Worm (Caenorhabditis elegans) whole organism, L1 larva: ENCODE results near the gene R02E12.5.
A peak's percentile ranks its signal among the peaks of the same experiment; 100 is the strongest.

Source experiments
- C04F5.9 ChIP-seq: sonication (generic microtip); optimal IDR thresholded peaks from 2 replicates; lab custom pipeline; 2016; ENCODE audit warnings: missing genetic modification characterization, missing compliant biosample characterization
- C16A3.4 ChIP-seq: fragments of 150-350 bp; optimal IDR thresholded peaks from 2 replicates; lab custom pipeline; 2014; ENCODE audit warnings: missing biosample characterization, missing genetic modification characterization
- blmp-1 ChIP-seq: fragments of 150-350 bp; optimal IDR thresholded peaks from 2 replicates; lab custom pipeline; 2014; ENCODE audit warnings: missing biosample characterization, missing genetic modification characterization
- ceh-63 ChIP-seq: fragments of 200-800 bp; sonication (Bioruptor generic); optimal IDR thresholded peaks from 2 replicates; lab custom pipeline; 2018; ENCODE audit warnings: mild to moderate bottlenecking, missing genetic modification characterization, missing compliant biosample characterization
- ceh-82 ChIP-seq, 3 experiments: fragments of 150-350 bp in 1 of 3; sonication (generic microtip) in 2 of 3; optimal IDR thresholded peaks; 2 replicates each; lab custom pipeline; 2014 to 2017; ENCODE audit warnings: missing biosample characterization in 3 of 3, missing genetic modification characterization in 3 of 3
- ceh-88 ChIP-seq: fragments of 200-800 bp; sonication (Bioruptor generic); IDR thresholded peaks from 2 replicates; pipeline ENCODE4 v1.3.6; 2022; ENCODE audit warnings: missing genetic modification characterization, missing compliant biosample characterization
- ces-1 ChIP-seq: fragments of 150-350 bp; optimal IDR thresholded peaks from 2 replicates; lab custom pipeline; 2014; ENCODE audit warnings: missing biosample characterization, missing genetic modification reagents, missing genetic modification characterization
- dpl-1 ChIP-seq, 3 experiments: fragments of 150-350 bp in 2 of 3; sonication (generic microtip) in 1 of 3; optimal IDR thresholded peaks; 2 replicates each; lab custom pipeline; 2014 to 2017; ENCODE audit warnings: missing biosample characterization in 3 of 3, missing genetic modification characterization in 3 of 3, missing genetic modification reagents in 3 of 3
- dsc-1 ChIP-seq: sonication (generic microtip); optimal IDR thresholded peaks from 2 replicates; lab custom pipeline; 2016; ENCODE audit warnings: mild to moderate bottlenecking, missing genetic modification characterization, missing compliant biosample characterization
- efl-1 ChIP-seq, 4 experiments: fragments of 150-350 bp; optimal IDR thresholded peaks in 3 of 4; peaks in 1 of 4; 1 replicate in 1 of 4; 2 replicates in 3 of 4; lab custom pipeline; 2014; ENCODE audit warnings: missing biosample characterization in 2 of 4, missing genetic modification characterization in 2 of 4, missing genetic modification reagents in 2 of 4
- egl-13 ChIP-seq: sonication (generic microtip); optimal IDR thresholded peaks from 2 replicates; lab custom pipeline; 2016; ENCODE audit warnings: missing genotype, missing genetic modification reagents, missing genetic modification characterization, missing compliant biosample characterization
- egl-27 ChIP-seq, 2 experiments: fragments of 150-350 bp in 1 of 2; sonication (generic microtip); optimal IDR thresholded peaks; 3 replicates each; lab custom pipeline; 2017 to 2018; ENCODE audit warnings: missing biosample characterization in 2 of 2, missing genetic modification characterization in 2 of 2, missing genetic modification reagents in 2 of 2
- elt-2 ChIP-seq: sonication (generic microtip); optimal IDR thresholded peaks from 2 replicates; lab custom pipeline; 2016; ENCODE audit warnings: missing genetic modification characterization, mild to moderate bottlenecking, inconsistent platforms, missing compliant biosample characterization, missing genetic modification reagents
- elt-3 ChIP-seq, 6 experiments: fragments of 150-350 bp in 1 of 6; sonication (generic microtip); optimal IDR thresholded peaks; 2 replicates each; lab custom pipeline; 2017 to 2018; ENCODE audit warnings: missing biosample characterization in 6 of 6, missing genetic modification characterization in 6 of 6, inconsistent platforms in 1 of 6
- fkh-10 ChIP-seq: sonication (generic microtip); optimal IDR thresholded peaks from 2 replicates; lab custom pipeline; 2017; ENCODE audit warnings: missing biosample characterization, missing genetic modification reagents, missing genetic modification characterization
- fkh-4 ChIP-seq: sonication (generic microtip); optimal IDR thresholded peaks from 2 replicates; lab custom pipeline; 2016; ENCODE audit warnings: missing compliant biosample characterization, missing genetic modification characterization, borderline replicate concordance
- fkh-8 ChIP-seq: sonication (generic microtip); optimal IDR thresholded peaks from 2 replicates; lab custom pipeline; 2016; ENCODE audit warnings: mild to moderate bottlenecking, missing genetic modification characterization, missing compliant biosample characterization
- fos-1 ChIP-seq: fragments of 150-350 bp; optimal IDR thresholded peaks from 2 replicates; lab custom pipeline; 2014; ENCODE audit warnings: missing biosample characterization, missing genetic modification characterization
- grh-1 ChIP-seq: fragments of 200-800 bp; sonication (Bioruptor generic); IDR thresholded peaks from 2 replicates; pipeline ENCODE4 v1.3.6; 2022; ENCODE audit warnings: missing genetic modification reagents, missing genetic modification characterization, missing compliant biosample characterization
- hlh-4 ChIP-seq: sonication (generic microtip); optimal IDR thresholded peaks from 2 replicates; lab custom pipeline; 2016; ENCODE audit warnings: mild to moderate bottlenecking, missing genetic modification characterization, missing compliant biosample characterization
- hpl-2 ChIP-seq: fragments of 150-350 bp; optimal IDR thresholded peaks from 2 replicates; lab custom pipeline; 2014; ENCODE audit warnings: missing biosample characterization, missing genetic modification reagents, missing genetic modification characterization
- irx-1 ChIP-seq: sonication (generic microtip); optimal IDR thresholded peaks from 2 replicates; lab custom pipeline; 2016; ENCODE audit warnings: missing genetic modification characterization, missing compliant biosample characterization
- isw-1 ChIP-seq: fragments of 200-800 bp; sonication (Bioruptor generic); IDR thresholded peaks from 2 replicates; pipeline ENCODE4 v1.3.6; 2022; ENCODE audit warnings: missing genetic modification characterization, missing compliant biosample characterization
- jun-1 ChIP-seq: fragments of 150-350 bp; optimal IDR thresholded peaks from 2 replicates; lab custom pipeline; 2014; ENCODE audit warnings: missing biosample characterization, missing genetic modification reagents, missing genetic modification characterization
- lin-13 ChIP-seq: fragments of 150-350 bp; optimal IDR thresholded peaks from 2 replicates; lab custom pipeline; 2014; ENCODE audit warnings: missing biosample characterization, missing genetic modification reagents, missing genetic modification characterization
- lin-14 ChIP-seq: fragments of 200-800 bp; sonication (Bioruptor generic); optimal IDR thresholded peaks from 2 replicates; lab custom pipeline; 2018; ENCODE audit warnings: mild to moderate bottlenecking, missing genetic modification characterization, moderate library complexity, missing compliant biosample characterization
- lin-15B ChIP-seq: fragments of 150-350 bp; sonication (generic microtip); optimal IDR thresholded peaks from 3 replicates; lab custom pipeline; 2014; ENCODE audit warnings: missing biosample characterization, missing genetic modification characterization
- lin-35 ChIP-seq, 2 experiments: fragments of 150-350 bp; optimal IDR thresholded peaks; 2 replicates each; lab custom pipeline; 2014; ENCODE audit warnings: missing biosample characterization in 2 of 2, missing genetic modification characterization in 2 of 2, missing genetic modification reagents in 2 of 2
- lir-3 ChIP-seq: sonication (generic microtip); optimal IDR thresholded peaks from 2 replicates; lab custom pipeline; 2016; ENCODE audit warnings: mild to moderate bottlenecking, missing genetic modification characterization, moderate library complexity, missing compliant biosample characterization; ENCODE audit not compliant: poor library complexity
- lsy-2 ChIP-seq, 2 experiments: fragments of 150-350 bp; optimal IDR thresholded peaks; 2 replicates each; lab custom pipeline; 2014; ENCODE audit warnings: missing biosample characterization in 2 of 2, missing genetic modification characterization in 2 of 2
- mab-9 ChIP-seq: fragments of 200-800 bp; sonication (Bioruptor generic); IDR thresholded peaks from 2 replicates; pipeline ENCODE4 v1.3.6; 2022; ENCODE audit warnings: missing genetic modification reagents, missing genetic modification characterization, missing compliant biosample characterization
- mdl-1 ChIP-seq, 2 experiments: fragments of 150-350 bp; optimal IDR thresholded peaks; 2 replicates each; lab custom pipeline; 2014 to 2017; ENCODE audit warnings: missing biosample characterization in 2 of 2, missing genetic modification characterization in 2 of 2, inconsistent platforms in 1 of 2
- mep-1 ChIP-seq: fragments of 150-350 bp; optimal IDR thresholded peaks from 2 replicates; lab custom pipeline; 2014; ENCODE audit warnings: missing biosample characterization, missing genetic modification characterization
- nhr-19 ChIP-seq: fragments of 200-800 bp; sonication (Bioruptor generic); conservative IDR thresholded peaks from 2 replicates; pipeline ENCODE4 v1.3.6; 2022; ENCODE audit warnings: missing genetic modification characterization, missing compliant biosample characterization
- nhr-20 ChIP-seq: sonication (generic microtip); optimal IDR thresholded peaks from 2 replicates; lab custom pipeline; 2016; ENCODE audit warnings: mild to moderate bottlenecking, missing genetic modification characterization, missing compliant biosample characterization
- nhr-28 ChIP-seq: fragments of 150-350 bp; optimal IDR thresholded peaks from 2 replicates; lab custom pipeline; 2014; ENCODE audit warnings: missing biosample characterization, missing genetic modification characterization
- nhr-47 ChIP-seq: sonication (generic microtip); optimal IDR thresholded peaks from 2 replicates; lab custom pipeline; 2016; ENCODE audit warnings: mild to moderate bottlenecking, missing genetic modification characterization, moderate library complexity, missing compliant biosample characterization
- nhr-76 ChIP-seq: sonication (generic microtip); optimal IDR thresholded peaks from 2 replicates; lab custom pipeline; 2017; ENCODE audit warnings: missing biosample characterization, missing genetic modification characterization
- nhr-77 ChIP-seq: fragments of 150-350 bp; optimal IDR thresholded peaks from 2 replicates; lab custom pipeline; 2014; ENCODE audit warnings: missing biosample characterization, missing genetic modification characterization
- nhr-85 ChIP-seq: sonication (generic microtip); peaks from one replicate; lab custom pipeline; 2016; ENCODE audit warnings: missing genetic modification characterization, inconsistent platforms, missing compliant biosample characterization
- nhr-90 ChIP-seq: sonication (generic microtip); optimal IDR thresholded peaks from 2 replicates; lab custom pipeline; 2016; ENCODE audit warnings: mild to moderate bottlenecking, missing genetic modification characterization, missing compliant biosample characterization; ENCODE audit not compliant: poor library complexity
- pag-3 ChIP-seq: sonication (generic microtip); optimal IDR thresholded peaks from 2 replicates; lab custom pipeline; 2017; ENCODE audit warnings: missing genetic modification characterization, mild to moderate bottlenecking, missing compliant biosample characterization, antibody characterized with exemption, borderline replicate concordance; ENCODE audit not compliant: insufficient read depth
- rnt-1 ChIP-seq: sonication (generic microtip); optimal IDR thresholded peaks from 2 replicates; lab custom pipeline; 2016; ENCODE audit warnings: mild to moderate bottlenecking, missing genetic modification characterization, moderate library complexity, missing compliant biosample characterization
- snu-23 ChIP-seq: sonication (generic microtip); optimal IDR thresholded peaks from 2 replicates; lab custom pipeline; 2016; ENCODE audit warnings: missing genetic modification characterization, missing compliant biosample characterization
- tbx-2 ChIP-seq: sonication (generic microtip); optimal IDR thresholded peaks from 2 replicates; lab custom pipeline; 2016; ENCODE audit warnings: missing genetic modification characterization, missing compliant biosample characterization
- unc-130 ChIP-seq: fragments of 150-350 bp; optimal IDR thresholded peaks from 2 replicates; lab custom pipeline; 2017; ENCODE audit warnings: missing biosample characterization, missing genetic modification characterization, inconsistent platforms
- unc-62 ChIP-seq: fragments of 150-350 bp; optimal IDR thresholded peaks from 2 replicates; lab custom pipeline; 2014; ENCODE audit warnings: missing biosample characterization, missing genetic modification reagents, missing genetic modification characterization
- vab-15 ChIP-seq: sonication (generic microtip); optimal IDR thresholded peaks from 2 replicates; lab custom pipeline; 2017; ENCODE audit warnings: missing genotype, mild to moderate bottlenecking, missing genetic modification characterization, missing compliant biosample characterization
- xbp-1 ChIP-seq: sonication (generic microtip); optimal IDR thresholded peaks from 2 replicates; lab custom pipeline; 2016; ENCODE audit warnings: missing genetic modification characterization, missing compliant biosample characterization
- ztf-11 ChIP-seq, 2 experiments: sonication (generic microtip); optimal IDR thresholded peaks; 2 replicates each; lab custom pipeline; 2016 to 2017; ENCODE audit warnings: missing genetic modification characterization in 2 of 2, missing biosample characterization in 1 of 2, missing compliant biosample characterization in 1 of 2
- ztf-4 ChIP-seq: fragments of 150-350 bp; optimal IDR thresholded peaks from 2 replicates; lab custom pipeline; 2014; ENCODE audit warnings: missing biosample characterization, missing genetic modification characterization

R02E12.5 gene

DNA sequence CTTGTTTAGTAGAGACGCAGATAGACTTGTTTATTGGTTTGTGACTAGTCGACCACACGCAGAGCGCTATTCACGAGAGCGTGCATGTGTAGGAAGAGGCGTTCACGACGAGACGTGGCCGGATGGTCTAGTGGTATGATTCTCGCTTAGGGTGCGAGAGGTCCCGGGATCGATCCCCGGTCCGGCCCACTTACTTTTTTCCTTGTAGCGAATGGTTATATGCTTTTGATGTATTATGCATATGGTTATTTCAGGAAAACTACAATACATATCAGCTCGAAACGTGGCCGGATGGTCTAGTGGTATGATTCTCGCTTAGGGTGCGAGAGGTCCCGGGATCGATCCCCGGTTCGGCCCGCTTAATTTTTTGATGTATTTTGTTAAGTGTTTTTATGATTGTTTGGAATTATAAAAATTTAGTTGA, 27.1 kb upstream of the R02E12.5 start:
- TF ChIP-seq lin-14 (peak; percentile 89), elt-2 (tag; lab: Kevin White, UChicago) (peak; percentile 71), ceh-63 (GFP tag; lab: Kevin White, UChicago) (no peak), efl-1 (optimal IDR thresholded peaks at IDR 0.05; lab: Kevin White, UChicago) (peak; percentile 35 to 46), efl-1 (GFP tag; optimal IDR thresholded peaks at IDR 0.05 in 1 of 2; lab: Kevin White, UChicago) (peak; percentile 7 to 95), ceh-88 (GFP tag; lab: Robert Waterston, UW) (peak; percentile 57), hlh-4 (tag; lab: Kevin White, UChicago) (no peak), dsc-1 (tag; lab: Kevin White, UChicago) (peak; percentile 80), xbp-1 (tag; lab: Kevin White, UChicago) (peak; percentile 74), fkh-10 (GFP tag; lab: Kevin White, UChicago) (peak; percentile 63), elt-3 (tag; optimal IDR thresholded peaks at IDR 0.05; lab: Kevin White, UChicago) (peak in 2 of 6 experiments; percentile 25 to 73), isw-1 (GFP tag; lab: Robert Waterston, UW) (peak; percentile 29), mab-9 (GFP tag; lab: Robert Waterston, UW) (peak; percentile 59), lir-3 (tag; lab: Kevin White, UChicago) (peak; percentile 33), unc-62 (GFP tag; lab: Kevin White, UChicago) (no peak), ceh-82 (tag; optimal IDR thresholded peaks at IDR 0.05; lab: Kevin White, UChicago) (peak; percentile 69 to 70 (median 70)), egl-13 (tag; lab: Kevin White, UChicago) (peak; percentile 44), fos-1 (tag; lab: Kevin White, UChicago) (peak; percentile 52), hpl-2 (GFP tag; lab: Kevin White, UChicago) (no peak), vab-15 (no peak), ztf-4 (tag; lab: Kevin White, UChicago) (peak; percentile 42), lin-15B (tag; lab: Kevin White, UChicago) (peak; percentile 12), ces-1 (GFP tag; lab: Kevin White, UChicago) (peak; percentile 0), nhr-28 (tag; lab: Kevin White, UChicago) (no peak), pag-3 (peak; percentile 24), unc-130 (tag; lab: Kevin White, UChicago) (peak; percentile 87), dpl-1 (GFP tag; optimal IDR thresholded peaks at IDR 0.05; lab: Kevin White, UChicago) (peak in 2 of 3 experiments; percentile 5 to 14), egl-27 (tag; optimal IDR thresholded peaks at IDR 0.05; lab: Kevin White, UChicago) (peak in 1 of 2 experiments; percentile 41), lin-35 (GFP tag; optimal IDR thresholded peaks at IDR 0.05; lab: Kevin White, UChicago) (peak; percentile 43 to 78), nhr-76 (no peak), nhr-47 (tag; lab: Kevin White, UChicago) (peak; percentile 86), nhr-90 (tag; lab: Kevin White, UChicago) (peak; percentile 84), nhr-19 (GFP tag; lab: Robert Waterston, UW) (peak; percentile 81), rnt-1 (tag; lab: Kevin White, UChicago) (peak; percentile 83), C16A3.4 (tag; lab: Kevin White, UChicago) (peak; percentile 78), lin-13 (GFP tag; lab: Kevin White, UChicago) (peak; percentile 66), tbx-2 (tag; lab: Kevin White, UChicago) (peak; percentile 71), nhr-20 (peak; percentile 86), irx-1 (tag; lab: Kevin White, UChicago) (peak; percentile 71), ztf-11 (tag; optimal IDR thresholded peaks at IDR 0.05; lab: Kevin White, UChicago) (peak in 1 of 2 experiments; percentile 49), snu-23 (GFP tag; lab: Kevin White, UChicago) (peak; percentile 92), blmp-1 (tag; lab: Kevin White, UChicago) (no peak), jun-1 (peak; percentile 55), mdl-1 (tag; optimal IDR thresholded peaks at IDR 0.05; lab: Kevin White, UChicago) (peak in 1 of 2 experiments; percentile 77), grh-1 (GFP tag; lab: Robert Waterston, UW) (peak; percentile 61; the same call in 1 of the 2 replicates), C04F5.9 (tag; lab: Kevin White, UChicago) (no peak), mep-1 (tag; lab: Kevin White, UChicago) (peak; percentile 91), fkh-8 (peak; percentile 60), nhr-77 (tag; lab: Kevin White, UChicago) (peak; percentile 77), nhr-85 (tag; lab: Kevin White, UChicago) (peak; percentile 94), lsy-2 (tag; optimal IDR thresholded peaks at IDR 0.05; lab: Kevin White, UChicago) (peak; percentile 62 to 72), fkh-4 (tag; lab: Kevin White, UChicago) (no peak)
